Worm (Caenorhabditis elegans) whole organism, early embryonic: ENCODE data around the gene F14B8.5.

ENCODE experiments used
- F13C5.2 ChIP-seq: sonication (generic microtip); optimal IDR thresholded peaks from 2 replicates; lab custom pipeline; 2017; ENCODE audit warnings: mild to moderate bottlenecking, missing genetic modification characterization, inconsistent platforms, missing compliant biosample characterization
- ama-1 ChIP-seq: fragments of 150-350 bp; optimal IDR thresholded peaks from 2 replicates; lab custom pipeline; 2014
- hnd-1 ChIP-seq: sonication (generic microtip); optimal IDR thresholded peaks from 2 replicates; lab custom pipeline; 2016; ENCODE audit warnings: missing genetic modification characterization, missing compliant biosample characterization
- pes-1 ChIP-seq: fragments of 200-800 bp; sonication (Bioruptor generic); IDR thresholded peaks from 2 replicates; pipeline ENCODE4 v1.3.6; 2022; ENCODE audit warnings: missing genetic modification reagents, missing genetic modification characterization, missing compliant biosample characterization
- scrt-1 ChIP-seq: fragments of 200-800 bp; sonication (Bioruptor generic); IDR thresholded peaks from 2 replicates; pipeline ENCODE4 v1.3.6; 2022; ENCODE audit warnings: missing genetic modification characterization, missing compliant biosample characterization
- tbx-11 ChIP-seq: fragments of 200-800 bp; sonication (Bioruptor generic); IDR thresholded peaks from 2 replicates; pipeline ENCODE4 v1.3.6; 2022; ENCODE audit warnings: missing genetic modification characterization, missing compliant biosample characterization
- tbx-37 ChIP-seq: fragments of 200-800 bp; sonication (Bioruptor generic); conservative IDR thresholded peaks from 2 replicates; pipeline ENCODE4 v1.3.6; 2022; ENCODE audit warnings: missing genetic modification reagents, missing genetic modification characterization, missing compliant biosample characterization
- tra-4 ChIP-seq: sonication (generic microtip); optimal IDR thresholded peaks from 2 replicates; lab custom pipeline; 2017; ENCODE audit warnings: missing genetic modification characterization, missing compliant biosample characterization

DNA sequence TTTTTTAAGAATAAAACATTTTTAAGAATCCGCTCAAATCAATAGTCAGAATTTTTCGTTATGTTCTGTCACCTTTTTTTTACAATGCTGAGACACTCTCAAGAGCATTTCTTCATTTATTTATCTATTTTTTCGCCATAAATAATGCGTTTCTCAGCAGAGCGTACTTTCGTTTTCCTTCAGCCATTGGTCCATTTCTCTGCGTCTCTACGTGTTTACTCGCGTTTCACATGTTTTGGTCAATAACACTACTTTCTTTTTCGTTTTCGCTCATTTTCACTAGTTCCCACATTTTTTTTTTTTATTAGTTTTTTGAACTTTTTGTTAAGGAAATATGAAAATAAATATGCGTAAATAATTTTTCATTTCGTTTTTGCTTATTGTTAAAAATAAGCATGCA lies 5.9 kb upstream of the F14B8.5 start:
- no peak for TF ChIP-seq ama-1 (lab: Kevin White, UChicago)
- TF ChIP-seq tra-4 (tag; lab: Kevin White, UChicago): no peak
- no peak for TF ChIP-seq F13C5.2
- TF ChIP-seq scrt-1: no peak
- no peak for TF ChIP-seq hnd-1
- no peak for TF ChIP-seq tbx-11
- TF ChIP-seq tbx-37 (GFP tag; lab: Robert Waterston, UW): no peak
- TF ChIP-seq pes-1 (GFP tag; lab: Robert Waterston, UW): no peak
